Worm (Caenorhabditis elegans) whole organism, L3 larva: ENCODE measurements around the gene plpp-1.2.

Source experiments
- R02D3.7 ChIP-seq: fragments of 150-350 bp; optimal IDR thresholded peaks from 2 replicates; lab custom pipeline; 2014; ENCODE audit warnings: missing biosample characterization, missing genetic modification characterization
- aly-2 ChIP-seq: fragments of 150-350 bp; optimal IDR thresholded peaks from 2 replicates; lab custom pipeline; 2014; ENCODE audit warnings: missing biosample characterization, missing genetic modification characterization
- egl-27 ChIP-seq: sonication (generic microtip); optimal IDR thresholded peaks from 4 replicates; lab custom pipeline; 2017; ENCODE audit warnings: missing biosample characterization, missing genetic modification reagents, missing genetic modification characterization
- fkh-10 ChIP-seq: sonication (generic microtip); optimal IDR thresholded peaks from 2 replicates; lab custom pipeline; 2017; ENCODE audit warnings: missing biosample characterization, missing genetic modification reagents, missing genetic modification characterization
- fos-1 ChIP-seq: fragments of 150-350 bp; optimal IDR thresholded peaks from 2 replicates; lab custom pipeline; 2014; ENCODE audit warnings: missing biosample characterization, missing genetic modification characterization
- nhr-11 ChIP-seq: fragments of 150-350 bp; optimal IDR thresholded peaks from 2 replicates; lab custom pipeline; 2014; ENCODE audit warnings: missing biosample characterization, missing genetic modification characterization
- nhr-237 ChIP-seq: fragments of 150-350 bp; optimal IDR thresholded peaks from 2 replicates; lab custom pipeline; 2014; ENCODE audit warnings: missing biosample characterization, missing genetic modification characterization
- nhr-28 ChIP-seq: fragments of 150-350 bp; optimal IDR thresholded peaks from 2 replicates; lab custom pipeline; 2014; ENCODE audit warnings: missing biosample characterization, missing genetic modification characterization
- nhr-76 ChIP-seq: fragments of 150-350 bp; sonication (generic microtip); optimal IDR thresholded peaks from 5 replicates; lab custom pipeline; 2014; ENCODE audit warnings: missing biosample characterization, missing genetic modification characterization
- pqm-1 ChIP-seq: fragments of 150-350 bp; optimal IDR thresholded peaks from 2 replicates; lab custom pipeline; 2017; ENCODE audit warnings: missing biosample characterization, missing genetic modification characterization, inconsistent platforms
- skn-1 ChIP-seq: fragments of 150-350 bp; optimal IDR thresholded peaks from 2 replicates; lab custom pipeline; 2014; ENCODE audit warnings: missing biosample characterization, missing genetic modification characterization
- snpc-4 ChIP-seq: fragments of 150-350 bp; optimal IDR thresholded peaks from 2 replicates; lab custom pipeline; 2014; ENCODE audit warnings: missing biosample characterization, missing genetic modification characterization
- unc-39 ChIP-seq: sonication (generic microtip); optimal IDR thresholded peaks from 4 replicates; lab custom pipeline; 2017; ENCODE audit warnings: missing biosample characterization, missing genetic modification characterization
- zag-1 ChIP-seq: fragments of 150-350 bp; optimal IDR thresholded peaks from 2 replicates; lab custom pipeline; 2014; ENCODE audit warnings: missing biosample characterization, missing genetic modification characterization

ce11 chrII:6489711-6490184 is 4.5 kb downstream of the plpp-1.2 start, which contains the start of the genes snr-3 and rsp-5:
- no peak for TF ChIP-seq fos-1 (tag; lab: Kevin White, UChicago)
- no peak for TF ChIP-seq nhr-76 (tag; lab: Kevin White, UChicago)
- TF ChIP-seq pqm-1 (tag; lab: Kevin White, UChicago), result peak; percentile 34
- TF ChIP-seq egl-27 (tag; lab: Kevin White, UChicago), result no peak
- no peak for TF ChIP-seq zag-1
- TF ChIP-seq nhr-11 (tag; lab: Kevin White, UChicago), result no peak
- no peak for TF ChIP-seq nhr-237 (tag; lab: Kevin White, UChicago)
- no peak for TF ChIP-seq unc-39
- peak; percentile 63 for TF ChIP-seq snpc-4 (tag; lab: Kevin White, UChicago)
- peak; percentile 51 for TF ChIP-seq R02D3.7 (tag; lab: Kevin White, UChicago)
- no peak for TF ChIP-seq aly-2 (tag; lab: Kevin White, UChicago)
- no peak for TF ChIP-seq fkh-10
- TF ChIP-seq skn-1 (tag; lab: Kevin White, UChicago), result no peak
- no peak for TF ChIP-seq nhr-28 (tag; lab: Kevin White, UChicago)
